Worm (Caenorhabditis elegans): Measurements from ENCODE around the gene inf-1.

DNA sequence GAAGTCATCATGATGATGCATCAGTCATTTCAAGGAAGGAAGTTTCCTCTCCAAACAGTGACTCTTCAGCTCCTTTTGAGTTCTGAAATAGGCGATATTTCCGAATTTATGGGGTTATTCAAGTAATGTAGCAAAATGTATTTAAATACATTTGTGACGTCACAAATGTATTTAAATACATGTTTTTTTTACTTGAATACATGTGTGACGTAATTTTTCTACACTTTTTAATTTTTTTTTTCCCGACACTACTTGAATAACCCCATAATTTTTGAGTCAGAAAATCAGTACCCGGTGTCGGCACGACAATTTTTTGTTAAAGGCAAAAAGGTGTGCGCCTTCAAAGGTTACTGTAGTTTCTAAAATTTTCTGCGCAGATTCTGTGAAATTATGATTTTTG, 45.0 kb downstream of the inf-1 start:
- TF ChIP-seq lsy-2 (tag; optimal IDR thresholded peaks at IDR 0.05) (no peak), ces-1 (GFP tag; optimal IDR thresholded peaks at IDR 0.05) (no peak), snpc-4 (tag; optimal IDR thresholded peaks at IDR 0.05) (no peak), unc-62 (GFP tag; optimal IDR thresholded peaks at IDR 0.05) (no peak), nhr-12 (tag; optimal IDR thresholded peaks at IDR 0.05) (no peak), unc-120 (tag; optimal IDR thresholded peaks at IDR 0.05; ENCODE audit: poor library complexity, severe bottlenecking) (no peak), ham-2 (GFP tag; optimal IDR thresholded peaks at IDR 0.05) (no peak), zip-8 (tag; optimal IDR thresholded peaks at IDR 0.05) (peak; percentile 91), nhr-76 (tag; optimal IDR thresholded peaks at IDR 0.05) (no peak)
